Worm (Caenorhabditis elegans): Measurements from ENCODE around the gene cest-35.2.

DNA sequence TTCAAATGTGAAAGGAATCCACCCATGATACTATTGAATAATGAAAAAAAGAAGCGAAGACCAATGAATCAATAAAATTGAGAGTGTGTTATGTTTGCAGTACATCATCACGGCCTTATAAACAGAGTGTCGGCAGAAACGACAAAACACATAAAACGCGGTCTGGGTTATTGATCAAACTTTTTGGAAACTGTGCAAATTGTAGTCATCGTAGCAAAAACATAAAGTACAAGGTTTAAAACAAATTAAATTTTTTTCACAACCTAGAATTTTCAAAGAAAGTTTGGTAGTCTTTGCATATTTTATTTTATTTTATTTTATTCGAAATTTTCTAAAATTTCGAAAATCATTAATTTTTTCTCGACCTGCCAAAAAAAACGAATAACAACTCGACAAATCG is 6.0 kb upstream of the cest-35.2 start, which contains the start of gene cest-35.1:
- TF ChIP-seq ceh-31 (tag; optimal IDR thresholded peaks at IDR 0.05) (no peak), ceh-18 (tag; optimal IDR thresholded peaks at IDR 0.05) (no peak), pag-3 (tag; optimal IDR thresholded peaks at IDR 0.05; ENCODE audit: borderline replicate concordance) (no peak), F13H6.1 (tag; optimal IDR thresholded peaks at IDR 0.05) (no peak), zip-5 (tag; optimal IDR thresholded peaks at IDR 0.05) (no peak), ceh-45 (GFP tag; IDR thresholded peaks at IDR 0.05) (no peak), unc-42 (tag; optimal IDR thresholded peaks at IDR 0.05) (no peak), sox-4 (tag; optimal IDR thresholded peaks at IDR 0.05) (no peak), fax-1 (tag; optimal IDR thresholded peaks at IDR 0.05) (no peak), ahr-1 (tag; optimal IDR thresholded peaks at IDR 0.05) (no peak)

Data from whole organism, late embryonic.